Fruit fly (Drosophila melanogaster): ENCODE results near the gene CG5172.

Gene CG5172

dm6 chrX:17221142-17221541 lies at the start of gene CG5172:
Gene CG5172 (plus strand): TSS chrX:17221442.
- TF ChIP-seq CG8478 (optimal IDR thresholded peaks at IDR 0.05) (no peak), CTCF (optimal IDR thresholded peaks at IDR 0.05) (no peak)

- TF ChIP-seq CTCF (optimal IDR thresholded peaks at IDR 0.05) (no peak), CG8478 (optimal IDR thresholded peaks at IDR 0.05) (no peak)
Observed at dm6 chrX:17172123-17172522, 49.1 kb upstream of the CG5172 start.

dm6 chrX:17172777-17173315 lies 48.4 kb upstream of the CG5172 start:
- TF ChIP-seq CTCF (optimal IDR thresholded peaks at IDR 0.05): no peak
- TF ChIP-seq CG8478 (optimal IDR thresholded peaks at IDR 0.05): no peak

dm6 chrX:17174115-17174514 lies 47.1 kb upstream of the CG5172 start:
- TF ChIP-seq CG8478 (optimal IDR thresholded peaks at IDR 0.05) (no peak), CTCF (optimal IDR thresholded peaks at IDR 0.05) (no peak)

DNA sequence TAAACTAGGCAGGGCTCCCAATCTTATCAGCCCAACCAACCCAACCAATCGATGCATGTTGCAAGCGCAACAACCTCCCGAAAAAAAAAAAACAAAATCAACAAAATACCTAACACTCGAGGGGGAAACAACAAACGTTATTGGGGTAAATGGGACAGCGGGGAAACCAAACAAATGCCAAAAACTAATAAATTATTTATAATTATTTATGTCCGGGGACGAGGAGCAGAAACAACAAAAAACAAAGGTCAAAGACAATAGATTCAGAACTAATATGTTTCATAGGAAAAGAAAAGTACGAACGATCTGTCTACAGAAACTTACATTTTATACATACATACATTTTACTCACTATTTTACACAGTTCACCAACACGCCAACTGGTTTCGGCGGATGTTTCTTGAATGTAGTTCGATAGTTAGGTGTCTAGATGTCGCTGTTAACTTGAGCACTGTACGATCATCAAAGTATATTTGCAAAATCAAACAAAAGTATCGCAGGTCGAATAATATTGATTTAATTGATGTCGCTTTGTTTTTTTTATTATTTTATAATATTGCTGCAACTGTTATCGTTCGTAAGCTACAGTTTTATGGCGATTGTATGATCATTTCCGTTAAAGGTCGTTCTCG lies 45.6 kb upstream of the CG5172 start:
- TF ChIP-seq CG8478 (optimal IDR thresholded peaks at IDR 0.05) (no peak), CTCF (optimal IDR thresholded peaks at IDR 0.05) (peak; percentile 93 to 94)

DNA sequence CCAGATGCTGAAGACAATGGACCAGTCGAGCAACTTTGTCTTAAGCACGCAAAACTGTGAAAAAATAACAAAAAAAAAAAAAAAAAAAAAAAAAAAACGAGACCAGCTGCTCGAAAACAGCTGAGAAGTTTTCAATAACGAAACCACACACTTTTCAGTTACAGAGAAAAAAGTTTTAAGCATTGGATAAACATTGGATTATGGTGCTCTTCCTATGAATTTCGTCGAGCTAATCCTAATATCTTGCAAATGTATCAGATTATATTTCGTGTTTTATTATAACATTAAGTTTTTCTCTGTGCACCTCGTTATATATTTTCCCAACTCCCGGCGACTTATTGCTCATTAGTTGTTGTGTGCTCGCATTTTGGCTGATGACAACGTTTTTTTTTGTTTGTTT lies 44.7 kb upstream of the CG5172 start:
- no peak for TF ChIP-seq CG8478 (optimal IDR thresholded peaks at IDR 0.05)
- TF ChIP-seq CTCF (optimal IDR thresholded peaks at IDR 0.05): no peak

DNA sequence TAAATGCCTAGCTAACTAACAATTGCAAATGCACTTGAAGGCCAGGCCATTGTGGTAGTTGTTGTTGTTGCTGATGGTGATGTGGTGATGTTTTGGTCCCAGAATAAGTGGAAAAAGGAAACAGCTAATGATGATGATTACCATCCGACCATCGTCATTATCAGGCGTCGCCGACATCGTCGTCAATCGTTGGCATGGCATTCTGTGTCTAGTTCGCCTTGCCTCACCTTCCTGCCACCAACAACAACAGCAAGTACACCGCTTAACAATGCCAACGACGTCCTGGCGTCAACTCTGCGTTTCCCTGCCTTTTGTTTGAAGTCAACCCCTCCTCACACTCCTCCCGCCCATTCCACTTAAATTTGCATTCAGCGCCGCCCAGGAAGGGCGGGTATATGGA lies 43.6 kb upstream of the CG5172 start:
- no peak for TF ChIP-seq CTCF (optimal IDR thresholded peaks at IDR 0.05)
- TF ChIP-seq CG8478 (optimal IDR thresholded peaks at IDR 0.05): no peak

dm6 chrX:17178484-17178921 lies 42.7 kb upstream of the CG5172 start:
- TF ChIP-seq CG8478 (optimal IDR thresholded peaks at IDR 0.05) (no peak), CTCF (optimal IDR thresholded peaks at IDR 0.05) (no peak)

dm6 chrX:17180523-17180922 lies 40.7 kb upstream of the CG5172 start:
- no peak for TF ChIP-seq CTCF (optimal IDR thresholded peaks at IDR 0.05)
- no peak for TF ChIP-seq CG8478 (optimal IDR thresholded peaks at IDR 0.05)

dm6 chrX:17181264-17182198 lies 39.7 kb upstream of the CG5172 start:
- TF ChIP-seq CTCF (optimal IDR thresholded peaks at IDR 0.05) (no peak), CG8478 (optimal IDR thresholded peaks at IDR 0.05) (no peak)

- TF ChIP-seq CG8478 (optimal IDR thresholded peaks at IDR 0.05) (no peak), CTCF (optimal IDR thresholded peaks at IDR 0.05) (no peak)
Observed at dm6 chrX:17183486-17183885, 37.8 kb upstream of the CG5172 start.

dm6 chrX:17186432-17186831 lies 34.8 kb upstream of the CG5172 start:
- no peak for TF ChIP-seq CTCF (optimal IDR thresholded peaks at IDR 0.05)
- no peak for TF ChIP-seq CG8478 (optimal IDR thresholded peaks at IDR 0.05)

DNA sequence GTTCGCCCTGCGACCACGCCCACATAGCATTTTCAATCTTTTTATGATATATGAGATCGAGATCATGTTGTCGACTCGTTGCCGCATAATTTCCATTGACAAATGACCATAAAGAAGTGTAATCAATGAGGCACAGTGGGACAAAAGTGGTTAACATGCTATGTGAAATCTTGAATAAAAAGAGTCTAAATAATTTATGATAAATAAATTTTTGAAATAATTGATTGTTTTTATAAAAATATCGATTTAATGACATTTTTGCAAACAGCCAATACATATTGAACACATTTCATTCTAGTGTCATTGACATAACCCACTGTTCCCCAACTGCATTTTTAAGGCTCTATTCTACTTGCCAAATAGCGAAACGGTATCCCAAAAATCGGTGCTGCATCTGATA lies 33.7 kb upstream of the CG5172 start:
- TF ChIP-seq CG8478 (optimal IDR thresholded peaks at IDR 0.05) (no peak), CTCF (optimal IDR thresholded peaks at IDR 0.05) (no peak)

DNA sequence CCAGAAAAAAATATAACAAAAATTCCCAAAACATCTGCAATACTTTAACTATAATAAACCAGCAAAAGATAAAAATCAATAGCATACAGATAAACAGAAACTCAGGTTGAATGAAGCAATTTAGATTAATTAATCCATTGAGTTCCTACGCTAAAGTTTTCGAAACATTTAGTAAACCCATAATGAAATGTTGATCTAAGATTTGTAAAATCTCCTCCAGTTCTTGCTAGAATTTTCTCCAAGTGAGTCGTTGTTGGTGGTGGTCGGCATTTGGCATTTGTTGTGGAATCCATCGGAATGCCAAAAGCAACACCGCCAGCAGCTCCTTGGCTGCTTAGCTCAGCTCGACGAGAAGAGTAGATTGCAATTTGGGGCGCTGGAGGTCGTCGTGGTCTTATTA lies 33.1 kb upstream of the CG5172 start:
- TF ChIP-seq CG8478 (optimal IDR thresholded peaks at IDR 0.05) (no peak), CTCF (optimal IDR thresholded peaks at IDR 0.05) (no peak)

- TF ChIP-seq CG8478 (optimal IDR thresholded peaks at IDR 0.05): no peak
Observed at dm6 chrX:17202498-17203162, 18.6 kb upstream of the CG5172 start, which contains the start of the genes TTLL1A and CG5070. Gene TTLL1A (minus strand): TSS chrX:17202598. Gene CG5070 (plus strand): TSS chrX:17203112.

All from S2 (cell line).